Worm (Caenorhabditis elegans) whole organism, dauer: ENCODE results near the gene mrp-4.

Source experiments
- unc-62 ChIP-seq: sonication (generic microtip); optimal IDR thresholded peaks from 2 replicates; lab custom pipeline; 2017; ENCODE audit warnings: missing biosample characterization, missing genetic modification reagents, missing genetic modification characterization

Gene mrp-4

DNA sequence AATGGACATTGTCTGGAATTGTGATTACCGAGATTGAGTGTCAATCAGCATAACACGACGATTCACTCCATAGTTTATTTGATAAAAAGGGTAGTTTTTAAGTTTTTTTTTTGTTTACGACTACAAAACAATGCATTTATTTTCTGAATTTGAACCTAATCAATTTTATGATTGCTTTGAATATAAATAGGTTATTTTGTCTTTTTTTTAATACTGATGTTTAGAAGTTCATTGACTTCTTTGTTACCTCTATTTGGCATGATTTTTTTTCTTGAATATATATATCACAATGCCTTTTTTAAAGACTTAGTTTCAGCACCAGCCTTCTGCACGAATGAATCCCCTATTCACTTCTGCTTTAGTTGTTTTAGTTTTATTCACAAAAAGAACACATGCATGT lies 14.6 kb upstream of the mrp-4 start, which contains the start of gene R07B1.13:
Gene R07B1.13, plus strand, starts transcription at position 301 of the 400 bp plus-strand sequence.
- no peak for TF ChIP-seq unc-62 (GFP tag; lab: Kevin White, UChicago)

DNA sequence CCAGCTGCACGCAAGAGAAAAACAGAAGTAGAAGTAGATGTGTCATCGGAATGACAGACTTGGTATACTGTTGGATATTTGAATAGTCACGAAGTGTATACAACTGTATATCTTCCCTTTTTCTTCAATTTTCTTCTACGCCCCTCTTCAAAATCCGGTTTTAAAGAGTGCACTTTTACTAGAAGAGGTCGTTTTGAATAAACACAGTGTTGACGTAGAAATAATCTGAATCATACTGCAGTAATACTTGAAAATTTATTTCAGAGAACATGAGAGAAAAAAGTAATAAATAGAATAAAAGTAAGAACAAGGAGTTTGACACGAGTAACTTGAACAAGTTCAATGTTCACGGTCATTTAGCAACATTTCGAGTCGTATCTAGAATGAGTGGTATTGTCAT lies 11.5 kb upstream of the mrp-4 start, which contains the start of gene R07B1.8:
Gene R07B1.8, minus strand, starts transcription at position 101 of the 400 bp plus-strand sequence.
- no peak for TF ChIP-seq unc-62 (GFP tag; lab: Kevin White, UChicago)

DNA sequence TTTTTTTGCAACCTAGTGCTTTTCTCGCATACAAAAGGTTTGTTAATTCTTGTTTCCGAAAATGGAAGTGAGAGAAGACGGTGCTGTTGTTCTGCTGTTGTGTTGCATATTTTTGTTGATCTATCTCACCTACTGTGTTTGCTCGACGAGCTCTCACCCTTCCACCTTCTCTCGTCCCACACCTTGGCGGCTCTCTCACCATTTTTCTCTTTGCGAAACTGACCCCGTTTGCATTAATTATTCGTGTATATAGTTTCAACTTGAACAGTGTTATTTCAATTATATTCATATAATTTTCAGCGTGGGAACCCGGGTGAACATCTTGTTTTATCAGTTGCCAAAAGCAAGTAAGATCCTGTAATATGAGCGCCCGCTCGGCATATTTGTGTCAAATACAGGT lies 7.0 kb upstream of the mrp-4 start, which contains the start of gene R07B1.9:
Gene R07B1.9, plus strand, starts transcription at position 301 of the 400 bp plus-strand sequence.
- TF ChIP-seq unc-62 (GFP tag; lab: Kevin White, UChicago) = no peak

DNA sequence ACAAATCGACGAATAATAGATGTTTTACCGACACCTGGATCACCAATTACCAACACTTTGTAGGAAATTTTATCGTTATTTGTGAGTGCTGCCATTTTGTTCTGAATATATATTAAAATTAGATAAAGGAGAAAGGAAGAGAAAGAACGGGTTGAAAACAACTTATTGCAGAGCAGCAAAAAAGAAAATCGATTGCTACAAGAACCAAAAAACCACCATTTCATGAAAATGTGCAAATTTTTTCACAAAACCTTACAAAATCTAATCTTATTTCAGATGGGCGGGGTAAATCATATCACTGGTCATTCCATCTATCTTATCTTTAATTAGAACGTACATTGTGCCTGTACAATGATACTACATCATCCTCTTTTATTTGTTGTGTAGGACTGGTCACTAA lies 2.0 kb upstream of the mrp-4 start, which contains the start of gene glo-1:
Gene glo-1, minus strand, starts transcription at position 101 of the 400 bp plus-strand sequence.
- TF ChIP-seq unc-62 (GFP tag; lab: Kevin White, UChicago) = no peak

DNA sequence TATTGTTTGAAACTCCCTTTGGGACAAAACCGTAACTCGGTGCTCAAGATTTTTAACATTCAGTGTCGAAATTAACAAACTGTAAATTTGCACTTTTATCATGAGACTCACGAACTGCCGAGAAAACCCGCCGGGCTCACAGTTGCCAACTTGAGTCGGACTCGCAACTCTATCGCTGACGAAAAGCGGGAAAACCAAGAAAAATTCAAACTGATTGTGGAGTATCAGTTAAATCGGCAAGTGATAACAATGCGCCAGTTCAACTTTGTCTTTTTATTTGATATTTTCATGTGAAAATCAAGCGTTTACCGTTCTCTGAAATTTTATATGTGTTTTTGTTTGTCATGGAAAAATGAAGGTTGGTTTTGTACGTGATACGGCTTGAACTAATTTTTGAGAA lies 1.5 kb upstream of the mrp-4 start:
- no peak for TF ChIP-seq unc-62 (GFP tag; lab: Kevin White, UChicago)

DNA sequence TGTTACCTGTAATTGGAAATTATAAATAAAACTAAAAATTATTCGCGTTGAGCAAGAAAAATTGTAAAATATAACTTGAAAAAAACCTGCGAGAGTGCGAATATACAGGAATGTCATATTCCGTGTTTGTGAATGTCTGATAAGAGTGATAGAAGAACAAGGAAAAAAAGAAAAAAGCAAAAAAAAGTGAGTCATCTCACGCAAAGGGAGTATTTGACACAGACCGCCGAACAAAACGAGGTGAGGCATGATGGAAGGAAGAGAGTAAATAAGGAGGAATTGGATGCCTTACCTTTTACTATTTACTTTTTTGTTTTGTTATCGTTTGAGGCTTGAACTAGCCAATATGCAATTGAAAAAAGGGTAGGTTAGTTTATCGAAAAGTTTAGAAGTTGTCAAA lies 8.2 kb downstream of the mrp-4 start, which contains the start of gene F21G4.1:
Gene F21G4.1, minus strand, starts transcription at position 6 of the 400 bp plus-strand sequence.
- no peak for TF ChIP-seq unc-62 (GFP tag; lab: Kevin White, UChicago)

DNA sequence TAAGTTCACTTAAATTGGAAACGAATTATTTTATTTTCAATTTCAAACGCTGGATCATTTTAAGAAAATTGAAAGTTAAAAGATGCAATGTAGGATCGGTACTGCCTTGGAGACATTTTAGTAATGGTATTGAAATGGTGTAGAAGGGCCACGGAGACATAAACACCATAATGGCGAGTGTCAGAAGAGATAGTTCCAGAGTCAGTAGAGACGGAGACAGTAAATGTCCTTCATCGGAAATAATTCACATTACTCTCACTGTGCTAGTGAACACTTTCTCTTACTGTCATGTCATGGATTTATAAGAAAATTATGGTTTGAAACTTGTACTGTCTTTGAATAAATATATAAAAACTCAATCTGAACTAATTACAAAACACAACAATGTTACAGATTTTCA lies 9.0 kb downstream of the mrp-4 start:
- TF ChIP-seq unc-62 (GFP tag; lab: Kevin White, UChicago) = no peak

DNA sequence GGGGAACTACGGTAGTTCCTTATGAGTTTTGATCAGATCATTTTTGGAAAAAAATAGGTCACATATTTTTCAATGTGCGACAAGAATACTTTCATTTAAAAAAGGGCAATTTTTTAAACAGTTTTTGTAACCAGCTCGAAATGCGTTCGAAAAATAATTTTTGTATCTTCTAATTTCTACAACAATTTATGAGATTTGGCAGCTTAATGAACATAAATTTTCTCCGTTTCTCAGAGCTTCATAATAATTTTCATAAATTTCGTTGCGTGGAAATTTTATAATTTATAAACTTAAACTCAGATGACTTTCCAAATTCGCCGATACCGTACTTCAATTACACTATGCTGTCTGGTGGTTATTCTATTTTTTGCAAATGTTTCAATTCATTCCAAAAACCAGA lies 10.8 kb downstream of the mrp-4 start, which contains the start of gene F21G4.3:
Gene F21G4.3, plus strand, starts transcription at position 301 of the 400 bp plus-strand sequence.
- TF ChIP-seq unc-62 (GFP tag; lab: Kevin White, UChicago) = no peak

DNA sequence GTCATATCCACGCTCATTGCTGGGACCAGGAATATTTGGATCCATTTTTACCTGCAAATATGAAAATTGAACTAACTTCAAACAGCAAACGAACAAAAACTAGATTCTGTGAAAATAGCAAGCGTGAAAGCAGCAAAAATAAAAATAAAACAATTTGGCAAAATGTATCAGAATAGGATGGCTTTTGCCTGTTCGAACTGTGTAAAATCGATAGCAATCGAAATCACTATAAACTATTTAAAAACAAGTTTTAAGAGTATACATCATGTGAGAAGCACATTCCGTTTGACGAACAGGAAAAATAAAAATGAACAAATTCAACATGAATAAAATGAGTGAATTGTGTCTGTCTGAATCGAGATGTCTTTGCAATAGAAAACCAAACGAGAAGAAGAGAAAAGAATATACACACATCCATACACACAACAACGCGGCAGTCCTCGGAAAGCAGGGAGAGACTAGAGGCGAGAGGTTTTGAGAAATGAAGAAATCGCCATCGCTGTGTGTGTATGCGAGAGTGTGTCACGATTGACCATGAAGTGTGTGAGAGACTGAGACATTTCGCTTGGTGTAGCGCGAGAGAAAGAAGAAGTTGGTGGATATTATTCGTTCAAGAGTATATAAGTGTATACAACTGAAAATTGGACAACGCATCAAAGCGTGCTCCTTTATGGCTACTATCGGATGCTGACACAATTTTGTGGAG lies 15.5 kb downstream of the mrp-4 start, which contains the start of gene phf-34:
Gene phf-34, minus strand, starts transcription at position 51 of the 706 bp plus-strand sequence.
- TF ChIP-seq unc-62 (GFP tag; lab: Kevin White, UChicago) = no peak

DNA sequence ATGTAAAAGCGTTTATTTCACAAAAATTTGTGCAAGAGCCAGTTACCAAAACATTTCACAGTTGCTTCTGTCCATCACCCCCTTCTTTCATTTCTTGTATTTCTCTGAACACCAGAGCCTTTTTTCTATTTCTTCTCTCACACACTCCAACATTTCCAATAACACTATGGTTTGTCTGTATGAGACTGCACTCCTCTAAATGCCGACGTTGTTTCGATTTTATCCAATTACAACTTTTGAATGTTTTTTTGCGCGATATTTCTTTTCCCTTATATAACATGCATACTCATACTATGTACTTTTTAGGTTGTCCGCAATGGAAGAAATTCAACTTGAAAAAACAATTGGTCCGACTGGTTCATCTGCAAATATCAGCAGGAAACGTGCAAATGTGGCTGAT lies 21.8 kb downstream of the mrp-4 start, which contains the start of gene F21G4.5:
Gene F21G4.5, plus strand, starts transcription at position 301 of the 400 bp plus-strand sequence.
- TF ChIP-seq unc-62 (GFP tag; lab: Kevin White, UChicago) = no peak

DNA sequence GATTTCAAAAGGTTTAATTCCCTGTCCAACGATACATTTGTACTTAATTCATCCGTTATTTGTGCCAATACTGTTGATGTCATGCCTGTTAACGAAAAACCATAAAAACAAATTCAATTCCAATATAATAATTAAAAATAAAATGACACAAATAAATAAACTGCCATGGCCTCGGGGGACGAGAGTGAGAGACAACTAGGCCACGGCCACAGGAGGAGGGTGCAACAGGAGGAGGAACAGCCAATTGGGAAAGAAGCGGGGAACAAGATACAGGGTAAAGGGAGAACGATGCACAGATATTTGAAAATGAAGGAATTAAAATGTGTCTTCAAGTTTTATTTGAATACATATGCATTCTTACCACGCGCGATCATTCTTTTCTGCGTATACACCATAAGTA lies 33.3 kb downstream of the mrp-4 start, which contains the start of gene F21G4.6:
Gene F21G4.6, minus strand, starts transcription at position 87 of the 400 bp plus-strand sequence.
- TF ChIP-seq unc-62 (GFP tag; lab: Kevin White, UChicago) = no peak

DNA sequence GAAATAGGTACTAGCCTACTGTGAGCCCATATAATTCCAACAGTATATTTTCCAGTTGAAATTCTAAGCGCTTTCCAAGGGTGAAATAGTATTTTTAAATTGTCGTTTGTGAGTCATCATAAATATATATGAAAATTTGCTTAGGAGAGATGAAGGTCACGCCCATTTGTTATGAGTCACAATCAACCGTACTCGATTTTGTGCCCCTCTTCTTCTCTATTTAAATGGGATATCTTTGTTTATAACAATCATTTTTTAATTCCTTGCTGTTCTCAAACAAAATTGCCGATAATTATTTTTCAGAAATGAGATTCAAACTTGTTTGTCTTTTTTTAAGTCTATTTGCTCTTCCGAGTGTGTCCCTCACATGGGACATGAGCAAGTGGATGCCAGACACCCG lies 34.9 kb downstream of the mrp-4 start, which contains the start of gene folr-1:
Gene folr-1, plus strand, starts transcription at position 301 of the 400 bp plus-strand sequence.
- no peak for TF ChIP-seq unc-62 (GFP tag; lab: Kevin White, UChicago)

DNA sequence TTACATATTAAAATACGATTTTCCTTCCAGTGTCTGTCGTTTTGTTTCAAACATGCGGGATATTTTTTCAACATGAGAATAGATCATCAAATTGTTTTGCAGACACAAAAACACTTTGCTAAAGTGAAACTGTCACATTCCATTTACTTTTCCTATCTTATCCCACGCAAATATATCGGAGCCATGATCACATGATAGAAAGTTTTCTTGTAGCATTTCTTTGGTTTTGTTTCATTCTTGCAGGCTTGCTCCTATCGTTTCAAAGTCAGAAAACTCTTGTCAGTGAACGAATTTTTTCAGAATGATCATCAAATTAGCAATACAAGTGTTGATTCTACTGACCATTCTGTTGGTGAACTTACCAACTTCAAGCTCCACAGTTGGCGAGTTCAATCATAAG lies 37.2 kb downstream of the mrp-4 start, which contains the start of gene C17G1.2:
Gene C17G1.2, plus strand, starts transcription at position 301 of the 400 bp plus-strand sequence.
- TF ChIP-seq unc-62 (GFP tag; lab: Kevin White, UChicago) = no peak

DNA sequence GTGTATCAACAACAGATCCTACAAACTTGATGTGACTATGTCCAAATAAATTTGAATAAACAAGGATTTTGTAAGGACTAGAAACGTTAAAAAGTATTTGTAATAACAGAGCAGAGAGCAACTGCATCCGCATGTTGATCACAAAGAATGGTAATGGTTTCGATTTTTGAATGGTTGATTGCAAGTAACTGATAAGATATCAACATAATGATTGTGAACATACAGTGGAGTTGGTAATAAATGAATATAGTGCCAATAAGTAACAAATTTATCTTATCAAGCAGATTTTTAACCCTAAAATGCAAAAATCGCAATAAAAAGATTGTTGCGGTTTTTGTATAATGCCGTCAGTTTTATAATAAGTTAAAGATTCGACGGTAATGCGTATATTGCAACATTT lies 40.9 kb downstream of the mrp-4 start, which contains the start of gene ugt-23:
Gene ugt-23, minus strand, starts transcription at position 212 of the 400 bp plus-strand sequence.
- TF ChIP-seq unc-62 (GFP tag; lab: Kevin White, UChicago) = no peak

DNA sequence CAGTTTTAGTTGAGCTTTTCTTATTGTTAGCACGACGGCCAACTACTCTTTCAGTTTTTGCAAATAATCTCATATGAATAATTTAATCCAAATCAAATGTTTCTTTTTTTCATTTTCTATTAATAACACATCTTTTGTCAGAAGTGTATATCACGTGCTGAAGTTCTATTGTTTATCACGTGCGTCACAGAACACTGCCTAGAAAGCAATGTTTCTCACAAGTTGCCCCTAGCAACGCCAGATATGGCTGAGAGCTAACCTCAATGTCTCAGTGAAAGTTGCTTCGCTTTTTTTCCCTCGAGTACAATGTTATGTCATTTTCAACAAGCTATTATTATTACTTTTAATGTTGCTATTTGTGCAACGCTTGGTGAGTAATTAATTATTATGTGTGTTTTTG lies 43.9 kb downstream of the mrp-4 start:
- TF ChIP-seq unc-62 (GFP tag; lab: Kevin White, UChicago) = no peak

DNA sequence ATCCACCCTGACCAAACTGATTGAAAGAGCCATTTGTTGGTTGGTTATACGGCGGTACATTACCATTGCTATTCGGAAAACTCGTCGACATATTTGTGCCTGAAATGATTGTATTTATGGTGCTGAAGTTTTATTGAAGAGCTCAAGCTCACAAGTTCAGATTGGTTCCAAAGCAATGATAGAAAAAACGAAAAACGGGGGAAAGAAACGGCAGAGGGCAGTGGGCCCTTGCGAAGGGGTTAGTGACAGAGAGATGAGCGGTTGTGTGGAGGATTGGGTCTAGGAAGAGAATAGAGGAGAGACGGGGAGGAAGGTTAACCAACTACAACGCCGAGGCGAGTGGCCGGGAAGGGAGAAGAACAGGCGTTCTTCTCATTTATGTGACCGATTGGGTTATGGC lies 47.3 kb downstream of the mrp-4 start, which contains the start of gene nra-3:
Gene nra-3, minus strand, starts transcription at position 101 of the 400 bp plus-strand sequence.
- TF ChIP-seq unc-62 (GFP tag; lab: Kevin White, UChicago) = no peak
